Worm (Caenorhabditis elegans) whole organism, young adult: ENCODE results near the gene T05C3.6.

ENCODE experiments used
- C06A6.2 ChIP-seq: fragments of 200-800 bp; sonication (Bioruptor generic); conservative IDR thresholded peaks from 2 replicates; pipeline ENCODE4 v1.3.6; 2022; ENCODE audit warnings: missing genetic modification characterization, missing compliant biosample characterization
- F10E7.11 ChIP-seq: sonication (generic microtip); optimal IDR thresholded peaks from 2 replicates; lab custom pipeline; 2017; ENCODE audit warnings: mild to moderate bottlenecking, missing genetic modification characterization, moderate library complexity, missing compliant biosample characterization
- F52B5.7 ChIP-seq: sonication (generic microtip); optimal IDR thresholded peaks from 2 replicates; lab custom pipeline; 2016; ENCODE audit warnings: mild to moderate bottlenecking, missing genetic modification characterization, missing compliant biosample characterization
- F57A8.1 ChIP-seq: fragments of 200-800 bp; sonication (Bioruptor generic); optimal IDR thresholded peaks from 2 replicates; lab custom pipeline; 2018; ENCODE audit warnings: mild to moderate bottlenecking, missing genetic modification characterization, moderate library complexity, missing compliant biosample characterization
- K12H6.12 ChIP-seq: fragments of 200-800 bp; sonication (Bioruptor generic); optimal IDR thresholded peaks from 2 replicates; lab custom pipeline; 2018; ENCODE audit warnings: mild to moderate bottlenecking, missing genetic modification characterization, missing compliant biosample characterization
- Y56A3A.18 ChIP-seq: fragments of 200-800 bp; sonication (Bioruptor generic); IDR thresholded peaks from 2 replicates; pipeline ENCODE4 v1.3.6; 2022; ENCODE audit warnings: missing genetic modification reagents, missing genetic modification characterization, missing compliant biosample characterization
- Y67H2A.10 ChIP-seq: fragments of 200-800 bp; sonication (Bioruptor generic); conservative IDR thresholded peaks from 2 replicates; pipeline ENCODE4 v1.3.6; 2022; ENCODE audit warnings: missing genetic modification reagents, missing genetic modification characterization, missing compliant biosample characterization
- ama-1 ChIP-seq, 3 experiments: fragments of 150-350 bp in 1 of 3; sonication (generic microtip) in 2 of 3; optimal IDR thresholded peaks; 2 replicates each; lab custom pipeline; 2014 to 2018; ENCODE audit warnings: missing biosample characterization in 2 of 3, missing genetic modification characterization in 2 of 3, missing genetic modification reagents in 2 of 3
- atf-7 ChIP-seq: sonication (generic microtip); optimal IDR thresholded peaks from 2 replicates; lab custom pipeline; 2017; ENCODE audit warnings: mild to moderate bottlenecking, missing genetic modification characterization, missing compliant biosample characterization
- athp-1 ChIP-seq: sonication (generic microtip); optimal IDR thresholded peaks from 2 replicates; lab custom pipeline; 2017; ENCODE audit warnings: mild to moderate bottlenecking, missing genetic modification characterization, missing compliant biosample characterization
- attf-3 ChIP-seq: fragments of 200-800 bp; sonication (Bioruptor generic); conservative IDR thresholded peaks from 2 replicates; pipeline ENCODE4 v1.3.6; 2022; ENCODE audit warnings: missing genetic modification reagents, missing genetic modification characterization, missing compliant biosample characterization
- ceh-27 ChIP-seq: fragments of 200-800 bp; sonication (Bioruptor generic); optimal IDR thresholded peaks from 2 replicates; lab custom pipeline; 2018; ENCODE audit warnings: mild to moderate bottlenecking, missing genetic modification characterization, moderate library complexity, missing compliant biosample characterization
- ceh-40 ChIP-seq: fragments of 200-800 bp; sonication (Bioruptor generic); IDR thresholded peaks from 2 replicates; pipeline ENCODE4 v1.3.6; 2022; ENCODE audit warnings: missing genetic modification characterization, missing compliant biosample characterization
- dox-1 ChIP-seq: fragments of 200-800 bp; sonication (Bioruptor generic); IDR thresholded peaks from 2 replicates; pipeline ENCODE4 v1.3.6; 2022; ENCODE audit warnings: missing genetic modification reagents, missing genetic modification characterization, missing compliant biosample characterization
- dpff-1 ChIP-seq: sonication (generic microtip); optimal IDR thresholded peaks from 2 replicates; lab custom pipeline; 2017; ENCODE audit warnings: mild to moderate bottlenecking, missing genetic modification characterization, missing compliant biosample characterization
- egl-44 ChIP-seq: fragments of 200-800 bp; sonication (Bioruptor generic); IDR thresholded peaks from 2 replicates; pipeline ENCODE4 v1.3.6; 2022; ENCODE audit warnings: missing genetic modification reagents, missing genetic modification characterization, missing compliant biosample characterization
- egrh-3 ChIP-seq: fragments of 200-800 bp; sonication (Bioruptor generic); IDR thresholded peaks from 2 replicates; pipeline ENCODE4 v1.3.6; 2022; ENCODE audit warnings: missing genetic modification reagents, missing genetic modification characterization, missing compliant biosample characterization
- ekl-4 ChIP-seq: fragments of 200-800 bp; sonication (Bioruptor generic); IDR thresholded peaks from 2 replicates; pipeline ENCODE4 v1.3.6; 2022; ENCODE audit warnings: missing genetic modification reagents, missing genetic modification characterization, missing compliant biosample characterization
- ets-4 ChIP-seq: fragments of 200-800 bp; sonication (Bioruptor generic); optimal IDR thresholded peaks from 2 replicates; lab custom pipeline; 2018; ENCODE audit warnings: mild to moderate bottlenecking, missing genetic modification characterization, missing compliant biosample characterization
- gei-17 ChIP-seq: fragments of 200-800 bp; sonication (Bioruptor generic); optimal IDR thresholded peaks from 2 replicates; lab custom pipeline; 2018; ENCODE audit warnings: mild to moderate bottlenecking, missing genetic modification characterization, missing compliant biosample characterization
- him-1 ChIP-seq: sonication (generic microtip); optimal IDR thresholded peaks from 2 replicates; lab custom pipeline; 2016; ENCODE audit warnings: missing genotype, missing genetic modification reagents, missing genetic modification characterization, missing compliant biosample characterization
- hlh-12 ChIP-seq: sonication (generic microtip); optimal IDR thresholded peaks from 2 replicates; lab custom pipeline; 2016; ENCODE audit warnings: missing genetic modification characterization, missing compliant biosample characterization
- hlh-26 ChIP-seq: fragments of 200-800 bp; sonication (Bioruptor generic); conservative IDR thresholded peaks from 2 replicates; pipeline ENCODE4 v1.3.6; 2022; ENCODE audit warnings: missing genetic modification reagents, missing genetic modification characterization, missing compliant biosample characterization
- hmg-1.2 ChIP-seq: fragments of 200-800 bp; sonication (Bioruptor generic); IDR thresholded peaks from 2 replicates; pipeline ENCODE4 v1.3.6; 2022; ENCODE audit warnings: missing genetic modification reagents, missing genetic modification characterization, missing compliant biosample characterization
- lag-1 ChIP-seq: fragments of 200-800 bp; sonication (Bioruptor generic); IDR thresholded peaks from 2 replicates; pipeline ENCODE4 v1.3.6; 2022; ENCODE audit warnings: missing genetic modification reagents, missing genetic modification characterization, missing compliant biosample characterization
- let-526 ChIP-seq: fragments of 200-800 bp; sonication (Bioruptor generic); IDR thresholded peaks from 2 replicates; pipeline ENCODE4 v1.3.6; 2022; ENCODE audit warnings: missing genetic modification reagents, missing genetic modification characterization, missing compliant biosample characterization
- lir-1 ChIP-seq: fragments of 200-800 bp; sonication (Bioruptor generic); conservative IDR thresholded peaks from 2 replicates; pipeline ENCODE4 v1.3.6; 2022; ENCODE audit warnings: missing genetic modification reagents, missing genetic modification characterization, missing compliant biosample characterization
- lsy-27 ChIP-seq: sonication (generic microtip); optimal IDR thresholded peaks from 2 replicates; lab custom pipeline; 2017; ENCODE audit warnings: missing genetic modification characterization, mild to moderate bottlenecking, missing compliant biosample characterization, antibody characterized with exemption, missing genotype, borderline replicate concordance; ENCODE audit not compliant: insufficient read depth
- nfya-1 ChIP-seq: sonication (generic microtip); optimal IDR thresholded peaks from 2 replicates; lab custom pipeline; 2017; ENCODE audit warnings: antibody characterized with exemption, missing compliant biosample characterization, missing genetic modification characterization, borderline replicate concordance; ENCODE audit not compliant: insufficient read depth
- nfyb-1 ChIP-seq: fragments of 200-800 bp; sonication (Bioruptor generic); IDR thresholded peaks from 2 replicates; pipeline ENCODE4 v1.3.6; 2022; ENCODE audit warnings: missing genetic modification reagents, missing genetic modification characterization, missing compliant biosample characterization
- nhr-179 ChIP-seq: sonication (generic microtip); optimal IDR thresholded peaks from 2 replicates; lab custom pipeline; 2016; ENCODE audit warnings: mild to moderate bottlenecking, missing genetic modification characterization, missing compliant biosample characterization
- nhr-90 ChIP-seq: sonication (generic microtip); optimal IDR thresholded peaks from 2 replicates; lab custom pipeline; 2016; ENCODE audit warnings: missing genotype, mild to moderate bottlenecking, missing genetic modification characterization, missing compliant biosample characterization
- pha-4 ChIP-seq: fragments of 150-350 bp; sonication (generic microtip); optimal IDR thresholded peaks from 2 replicates; lab custom pipeline; 2014; ENCODE audit warnings: missing biosample characterization, missing genetic modification reagents, missing genetic modification characterization
- rec-8 ChIP-seq, 2 experiments: sonication (generic microtip); optimal IDR thresholded peaks; 2 replicates each; lab custom pipeline; 2016; ENCODE audit warnings: mild to moderate bottlenecking in 2 of 2, missing genetic modification characterization in 2 of 2, missing genetic modification reagents in 2 of 2, missing genotype in 2 of 2, missing biosample characterization in 1 of 2, missing compliant biosample characterization in 1 of 2, moderate library complexity in 1 of 2
- repo-1 ChIP-seq: sonication (generic microtip); optimal IDR thresholded peaks from 2 replicates; lab custom pipeline; 2017; ENCODE audit warnings: mild to moderate bottlenecking, missing genetic modification characterization, missing compliant biosample characterization
- rpc-1 ChIP-seq, 2 experiments: fragments of 150-350 bp in 1 of 2; sonication (generic microtip) in 1 of 2; optimal IDR thresholded peaks; 2 replicates each; lab custom pipeline; 2014 to 2018; ENCODE audit warnings: missing biosample characterization in 1 of 2, missing genetic modification characterization in 1 of 2, missing genetic modification reagents in 1 of 2, missing genotype in 1 of 2
- tbx-9 ChIP-seq: sonication (generic microtip); optimal IDR thresholded peaks from 2 replicates; lab custom pipeline; 2016; ENCODE audit warnings: borderline replicate concordance, missing genetic modification characterization, inconsistent platforms, missing compliant biosample characterization
- unc-130 ChIP-seq: sonication (generic microtip); optimal IDR thresholded peaks from 2 replicates; lab custom pipeline; 2016; ENCODE audit warnings: missing genetic modification reagents, missing genetic modification characterization, missing compliant biosample characterization
- unc-62 ChIP-seq: fragments of 150-350 bp; optimal IDR thresholded peaks from 2 replicates; lab custom pipeline; 2014; ENCODE audit warnings: missing biosample characterization, missing genetic modification reagents, missing genetic modification characterization
- xnd-1 ChIP-seq: sonication (generic microtip); optimal IDR thresholded peaks from 2 replicates; lab custom pipeline; 2016; ENCODE audit warnings: missing genotype, missing genetic modification reagents, missing genetic modification characterization, missing compliant biosample characterization
- zfh-2 ChIP-seq: fragments of 200-800 bp; sonication (Bioruptor generic); conservative IDR thresholded peaks from 2 replicates; pipeline ENCODE4 v1.3.6; 2022; ENCODE audit warnings: missing genetic modification reagents, missing genetic modification characterization, missing compliant biosample characterization
- ztf-18 ChIP-seq: sonication (generic microtip); optimal IDR thresholded peaks from 2 replicates; lab custom pipeline; 2016; ENCODE audit warnings: missing genotype, mild to moderate bottlenecking, missing genetic modification characterization, missing compliant biosample characterization
- ztf-22 ChIP-seq: fragments of 200-800 bp; sonication (Bioruptor generic); optimal IDR thresholded peaks from 2 replicates; lab custom pipeline; 2018; ENCODE audit warnings: mild to moderate bottlenecking, missing genetic modification characterization, moderate library complexity, missing compliant biosample characterization
- ztf-28 ChIP-seq: fragments of 200-800 bp; sonication (Bioruptor generic); IDR thresholded peaks from 2 replicates; pipeline ENCODE4 v1.3.6; 2022; ENCODE audit warnings: missing genetic modification reagents, missing genetic modification characterization, missing compliant biosample characterization
- ztf-6 ChIP-seq: fragments of 200-800 bp; sonication (Bioruptor generic); IDR thresholded peaks from 2 replicates; pipeline ENCODE4 v1.3.6; 2022; ENCODE audit warnings: missing genetic modification reagents, missing genetic modification characterization, missing compliant biosample characterization

Gene T05C3.6

ce11 chrV:5504295-5504694 lies 14.1 kb downstream of the T05C3.6 start:
- TF ChIP-seq F57A8.1 (GFP tag; lab: Kevin White, UChicago) (no peak), zfh-2 (GFP tag; lab: Robert Waterston, UW) (peak; percentile 58), dox-1 (GFP tag; lab: Robert Waterston, UW) (peak; percentile 13; the same call in 1 of the 2 replicates), ceh-27 (GFP tag; lab: Kevin White, UChicago) (no peak), gei-17 (no peak), nfyb-1 (GFP tag; lab: Robert Waterston, UW) (0 out of 2 replicates have a peak, but pooled peaks have one; percentile 12), egrh-3 (GFP tag; lab: Robert Waterston, UW) (peak; percentile 27; the same call in 1 of the 2 replicates)

ce11 chrV:5504807-5505442 lies 14.7 kb downstream of the T05C3.6 start, which contains the start of the genes dnj-19 and nhr-47:
TSS of gene dnj-19 (minus strand) at chrV:5504857.
TSS of gene nhr-47 (plus strand) at chrV:5505253.
- TF ChIP-seq repo-1 (tag; lab: Kevin White, UChicago) (peak; percentile 91), xnd-1 (tag; lab: Kevin White, UChicago) (peak; percentile 82), ama-1 (optimal IDR thresholded peaks at IDR 0.05; lab: Kevin White, UChicago) (no peak), ama-1 (GFP tag; optimal IDR thresholded peaks at IDR 0.05; lab: Kevin White, UChicago) (no peak), tbx-9 (tag; lab: Kevin White, UChicago) (no peak), nhr-179 (tag; lab: Kevin White, UChicago) (no peak), attf-3 (GFP tag; lab: Robert Waterston, UW) (peak; percentile 78), ets-4 (no peak), F10E7.11 (no peak), Y56A3A.18 (GFP tag; lab: Robert Waterston, UW) (peak; percentile 96), zfh-2 (GFP tag; lab: Robert Waterston, UW) (no peak; the same call in 1 of the 2 replicates), lir-1 (peak; percentile 85), hmg-1.2 (GFP tag; lab: Robert Waterston, UW) (peak; percentile 74), unc-62 (GFP tag; lab: Kevin White, UChicago) (no peak), ztf-18 (tag; lab: Kevin White, UChicago) (peak; percentile 99), lsy-27 (no peak), nfya-1 (tag; lab: Kevin White, UChicago) (no peak), ztf-22 (GFP tag; lab: Kevin White, UChicago) (no peak), ztf-28 (0 out of 2 replicates have a peak, but pooled peaks have one; percentile 19), rec-8 (tag; optimal IDR thresholded peaks at IDR 0.05; lab: Kevin White, UChicago) (no peak), ceh-40 (GFP tag; lab: Robert Waterston, UW) (no peak), atf-7 (tag; lab: Kevin White, UChicago) (peak; percentile 87), F52B5.7 (no peak), him-1 (peak; percentile 36), Y67H2A.10 (peak; percentile 70), K12H6.12 (tag; lab: Kevin White, UChicago) (peak; percentile 73), hlh-26 (GFP tag; lab: Robert Waterston, UW) (no peak), nhr-90 (tag; lab: Kevin White, UChicago) (no peak), C06A6.2 (GFP tag; lab: Robert Waterston, UW) (peak; percentile 84), let-526 (GFP tag; lab: Robert Waterston, UW) (0 out of 2 replicates have a peak, but pooled peaks have one; percentile 21), unc-130 (GFP tag; lab: Kevin White, UChicago) (peak; percentile 59), egl-44 (GFP tag; lab: Robert Waterston, UW) (peak; percentile 89), athp-1 (tag; lab: Kevin White, UChicago) (peak; percentile 85), pha-4 (tag; lab: Kevin White, UChicago) (no peak), hlh-12 (tag; lab: Kevin White, UChicago) (no peak), ztf-6 (GFP tag; lab: Robert Waterston, UW) (peak; percentile 76; the same call in 1 of the 2 replicates), rpc-1 (optimal IDR thresholded peaks at IDR 0.05; lab: Kevin White, UChicago) (peak; percentile 1), rpc-1 (tag; optimal IDR thresholded peaks at IDR 0.05; lab: Kevin White, UChicago) (no peak), lag-1 (GFP tag; lab: Robert Waterston, UW) (no peak), dpff-1 (tag; lab: Kevin White, UChicago) (no peak), ekl-4 (GFP tag; lab: Robert Waterston, UW) (peak; percentile 96)
